Worm (Caenorhabditis elegans): Measurements from ENCODE around the gene dpl-1.

ce11 chrII:9120813-9121554 lies 48.7 kb upstream of the dpl-1 start:
- no peak for TF ChIP-seq zag-1 (tag; optimal IDR thresholded peaks at IDR 0.05)
- TF ChIP-seq aly-2 (tag; optimal IDR thresholded peaks at IDR 0.05) = no peak
- TF ChIP-seq fos-1 (tag; optimal IDR thresholded peaks at IDR 0.05) = no peak
- no peak for TF ChIP-seq nhr-77 (tag; optimal IDR thresholded peaks at IDR 0.05)
- TF ChIP-seq mbf-1 (tag; optimal IDR thresholded peaks at IDR 0.05) = no peak
- TF ChIP-seq R02D3.7 (tag; optimal IDR thresholded peaks at IDR 0.05) = no peak
- TF ChIP-seq mdl-1 (tag; optimal IDR thresholded peaks at IDR 0.05) = no peak
- TF ChIP-seq unc-39 (tag; optimal IDR thresholded peaks at IDR 0.05) = no peak
- TF ChIP-seq nhr-11 (tag; optimal IDR thresholded peaks at IDR 0.05) = no peak
- TF ChIP-seq ztf-11 (tag; optimal IDR thresholded peaks at IDR 0.05) = no peak
- no peak for TF ChIP-seq unc-62 (GFP tag; optimal IDR thresholded peaks at IDR 0.05)
- peak; percentile 42 for TF ChIP-seq sma-9 (GFP tag; optimal IDR thresholded peaks at IDR 0.05)
- no peak for TF ChIP-seq sma-9 (tag; optimal IDR thresholded peaks at IDR 0.05)
- no peak for TF ChIP-seq crh-2 (tag; optimal IDR thresholded peaks at IDR 0.05)
